Fruit fly (Drosophila melanogaster): ENCODE results near the gene CG5391.

CG5391 gene

dm6 chr3R:22379942-22380341, 46.0 kb upstream of the CG5391 start, which contains the start of gene CG34149 (continued):
- TF ChIP-seq slbo (GFP tag; IDR thresholded peaks at IDR 0.05): no peak
- no peak for TF ChIP-seq run (tag; optimal IDR thresholded peaks at IDR 0.05)
- TF ChIP-seq Hr3 (GFP tag; optimal IDR thresholded peaks at IDR 0.05): no peak
- TF ChIP-seq CG4404 (GFP tag; IDR thresholded peaks at IDR 0.05): no peak
- no peak for TF ChIP-seq CG15601 (tag; optimal IDR thresholded peaks at IDR 0.05)
- no peak for TF ChIP-seq Atf6 (GFP tag; IDR thresholded peaks at IDR 0.05)
- no peak for TF ChIP-seq CG15269 (tag; optimal IDR thresholded peaks at IDR 0.05)
- TF ChIP-seq CG34422 (GFP tag; IDR thresholded peaks at IDR 0.05): no peak
- no peak for TF ChIP-seq CG9876 (GFP tag; optimal IDR thresholded peaks at IDR 0.05)
- TF ChIP-seq bowl (GFP tag; IDR thresholded peaks at IDR 0.05): no peak
- no peak for TF ChIP-seq CG17328 (GFP tag; IDR thresholded peaks at IDR 0.05)
- peak; percentile 34; the same call in 1 of the 2 replicates for TF ChIP-seq ato (GFP tag; IDR thresholded peaks at IDR 0.05; ENCODE audit: partially characterized antibody)
- TF ChIP-seq CG7987 (GFP tag; optimal IDR thresholded peaks at IDR 0.05): no peak
- peak; percentile 63 for TF ChIP-seq Dref (GFP tag; IDR thresholded peaks at IDR 0.05)
- no peak for TF ChIP-seq CG3163 (GFP tag; optimal IDR thresholded peaks at IDR 0.05)
- no peak for TF ChIP-seq Spps (tag; optimal IDR thresholded peaks at IDR 0.05)
- TF ChIP-seq bsh (GFP tag; optimal IDR thresholded peaks at IDR 0.05): no peak
- no peak for TF ChIP-seq CG11504 (tag; optimal IDR thresholded peaks at IDR 0.05)
- TF ChIP-seq CG3995 (GFP tag; optimal IDR thresholded peaks at IDR 0.05): no peak
- no peak for TF ChIP-seq CG11723 (GFP tag; optimal IDR thresholded peaks at IDR 0.05)
- no peak for TF ChIP-seq CG12104 (GFP tag; optimal IDR thresholded peaks at IDR 0.05)
- no peak for TF ChIP-seq CkIIα-i1 (GFP tag; IDR thresholded peaks at IDR 0.05)
- peak; percentile 59 for TF ChIP-seq Scr (GFP tag; IDR thresholded peaks at IDR 0.05; ENCODE audit: partially characterized antibody)
- no peak for TF ChIP-seq CG13296 (GFP tag; optimal IDR thresholded peaks at IDR 0.05)
- no peak for TF ChIP-seq sima (GFP tag; optimal IDR thresholded peaks at IDR 0.05)
- TF ChIP-seq Meics (GFP tag; optimal IDR thresholded peaks at IDR 0.05): no peak
- no peak for TF ChIP-seq fd102C (GFP tag; optimal IDR thresholded peaks at IDR 0.05)
- no peak for TF ChIP-seq ac (GFP tag; optimal IDR thresholded peaks at IDR 0.05)
- TF ChIP-seq cwo (GFP tag; optimal IDR thresholded peaks at IDR 0.05): no peak
- no peak for TF ChIP-seq abd-A (tag; optimal IDR thresholded peaks at IDR 0.05)
- no peak for TF ChIP-seq B-H1 (GFP tag; IDR thresholded peaks at IDR 0.05)
- TF ChIP-seq vfl (GFP tag; optimal IDR thresholded peaks at IDR 0.05): no peak
- TF ChIP-seq CG10543 (GFP tag; optimal IDR thresholded peaks at IDR 0.05): no peak
- no peak for TF ChIP-seq CG43689 (GFP tag; IDR thresholded peaks at IDR 0.05)
- no peak for TF ChIP-seq CG6765 (GFP tag; optimal IDR thresholded peaks at IDR 0.05)
- TF ChIP-seq lab (GFP tag; optimal IDR thresholded peaks at IDR 0.05): no peak
- TF ChIP-seq Dll (GFP tag; IDR thresholded peaks at IDR 0.05; ENCODE audit: partially characterized antibody): peak; percentile 71; the same call in 3 of the 4 replicates
- TF ChIP-seq phol (tag; optimal IDR thresholded peaks at IDR 0.05): no peak
- TF ChIP-seq CG18262 (tag; optimal IDR thresholded peaks at IDR 0.05): no peak
- TF ChIP-seq HHEX (GFP tag; optimal IDR thresholded peaks at IDR 0.05): no peak
- TF ChIP-seq CG9215 (GFP tag; IDR thresholded peaks at IDR 0.05): no peak
- TF ChIP-seq Doc3 (GFP tag; IDR thresholded peaks at IDR 0.05; ENCODE audit: partially characterized antibody): 0 out of 3 replicates have a peak, but pooled peaks have one; percentile 19
- TF ChIP-seq Pdp1 (GFP tag; optimal IDR thresholded peaks at IDR 0.05): no peak
- no peak for TF ChIP-seq peb (GFP tag; IDR thresholded peaks at IDR 0.05)
- TF ChIP-seq PHDP (tag; optimal IDR thresholded peaks at IDR 0.05): no peak
- no peak for TF ChIP-seq Ets97D (GFP tag; optimal IDR thresholded peaks at IDR 0.05)
- no peak for TF ChIP-seq sob (GFP tag; IDR thresholded peaks at IDR 0.05)
- TF ChIP-seq Oaz (GFP tag; IDR thresholded peaks at IDR 0.05): no peak
- no peak for TF ChIP-seq CG14014 (GFP tag; IDR thresholded peaks at IDR 0.05)
- TF ChIP-seq CG11696 (GFP tag; IDR thresholded peaks at IDR 0.05): no peak
- no peak for TF ChIP-seq TFAM (GFP tag; optimal IDR thresholded peaks at IDR 0.05)

Measured in whole organism, embryonic.